Fruit fly (Drosophila melanogaster) whole organism, wandering third instar larva: Measurements from ENCODE around the gene CG6283.

Experiments
- CrebA ChIP-seq: fragments of 200-800 bp; sonication (Bioruptor generic); optimal IDR thresholded peaks from 2 replicates; lab custom pipeline; 2016; ENCODE audit warnings: missing biosample characterization, mild to moderate bottlenecking, missing genetic modification characterization, borderline replicate concordance
- Dfd ChIP-seq: fragments of >200 bp; optimal IDR thresholded peaks from 2 replicates; lab custom pipeline; 2017; ENCODE audit warnings: missing biosample characterization, missing genetic modification characterization
- Dif ChIP-seq: fragments of 200-275, 200-300 bp; sonication (Bioruptor generic); optimal IDR thresholded peaks from 2 replicates; lab custom pipeline; 2018; ENCODE audit warnings: missing biosample characterization, missing genetic modification characterization; ENCODE audit not compliant: partially characterized antibody
- HLH106 ChIP-seq: fragments of 200-800 bp; optimal IDR thresholded peaks from 3 replicates; lab custom pipeline; 2019; ENCODE audit warnings: missing biosample characterization, mild to moderate bottlenecking, missing genetic modification characterization, moderate library complexity
- Hnf4 ChIP-seq: fragments of 200-800 bp; sonication (Bioruptor generic); optimal IDR thresholded peaks from 2 replicates; lab custom pipeline; 2016; ENCODE audit warnings: missing biosample characterization, mild to moderate bottlenecking, missing genetic modification characterization
- Hr78 ChIP-seq: fragments of >200 bp; optimal IDR thresholded peaks from 2 replicates; lab custom pipeline; 2017; ENCODE audit warnings: missing biosample characterization, missing genetic modification characterization
- Hr83 ChIP-seq: fragments of 200-300 bp; sonication (Bioruptor generic); optimal IDR thresholded peaks from 2 replicates; lab custom pipeline; 2016; ENCODE audit warnings: missing biosample characterization, mild to moderate bottlenecking, missing genetic modification characterization, moderate library complexity; ENCODE audit not compliant: poor library complexity, severe bottlenecking
- Jra ChIP-seq: sonication (Bioruptor generic); optimal IDR thresholded peaks from 2 replicates; lab custom pipeline; 2016; ENCODE audit warnings: missing biosample characterization, missing genetic modification characterization
- Mio ChIP-seq: sonication (Bioruptor generic); optimal IDR thresholded peaks from 2 replicates; lab custom pipeline; 2016; ENCODE audit warnings: missing biosample characterization, missing genetic modification characterization
- Myc ChIP-seq: fragments of >200 bp; optimal IDR thresholded peaks from 2 replicates; lab custom pipeline; 2017
- OdsH ChIP-seq: fragments of 200-800 bp; sonication (Bioruptor generic); optimal IDR thresholded peaks from 2 replicates; lab custom pipeline; 2016; ENCODE audit warnings: missing biosample characterization, mild to moderate bottlenecking, missing genetic modification characterization
- Rel ChIP-seq, 2 experiments: fragments of 200-800 bp; sonication (Bioruptor generic) in 1 of 2; optimal IDR thresholded peaks; 2 replicates in 1 of 2; 3 replicates in 1 of 2; lab custom pipeline; 2016 to 2019; ENCODE audit warnings: mild to moderate bottlenecking in 2 of 2, missing biosample characterization in 2 of 2, missing genetic modification characterization in 2 of 2, moderate library complexity in 1 of 2
- Sp1 ChIP-seq: fragments of 200-800 bp; sonication (Bioruptor generic); optimal IDR thresholded peaks from 3 replicates; lab custom pipeline; 2019; ENCODE audit warnings: missing biosample characterization, mild to moderate bottlenecking, missing genetic modification characterization, moderate library complexity
- Vsx2 ChIP-seq: fragments of 200-300, 225-300 bp; sonication (Bioruptor generic); optimal IDR thresholded peaks from 2 replicates; lab custom pipeline; 2018; ENCODE audit warnings: missing biosample characterization, missing genetic modification characterization; ENCODE audit not compliant: partially characterized antibody
- br ChIP-seq: fragments of 200-800 bp; sonication (Bioruptor generic); optimal IDR thresholded peaks from 2 replicates; lab custom pipeline; 2016; ENCODE audit warnings: missing biosample characterization, missing genetic modification characterization
- brk ChIP-seq: fragments of 200-800 bp; sonication (Bioruptor generic); optimal IDR thresholded peaks from 2 replicates; lab custom pipeline; 2016; ENCODE audit warnings: missing biosample characterization, mild to moderate bottlenecking, missing genetic modification characterization
- dl ChIP-seq, 2 experiments: fragments of 175-275, 200-275 bp in 1 of 2; fragments of 200-275 bp in 1 of 2; sonication (Bioruptor generic); optimal IDR thresholded peaks; lab custom pipeline; 2018; ENCODE audit warnings: mild to moderate bottlenecking in 2 of 2, missing biosample characterization in 2 of 2, missing genetic modification characterization in 2 of 2, moderate library complexity in 2 of 2; ENCODE audit not compliant: partially characterized antibody in 2 of 2, insufficient read depth in 1 of 2
- dsf ChIP-seq: sonication (Bioruptor generic); optimal IDR thresholded peaks from 2 replicates; lab custom pipeline; 2016; ENCODE audit warnings: missing biosample characterization, missing genetic modification characterization, borderline replicate concordance
- ey ChIP-seq: fragments of 200-800 bp; sonication (Bioruptor generic); optimal IDR thresholded peaks from 2 replicates; lab custom pipeline; 2016; ENCODE audit warnings: missing biosample characterization, missing genetic modification characterization
- foxo ChIP-seq, 2 experiments: fragments of 200-800 bp; sonication (Bioruptor generic); optimal IDR thresholded peaks; 2 replicates in 1 of 2; 3 replicates in 1 of 2; lab custom pipeline; 2016 to 2017; ENCODE audit warnings: missing biosample characterization in 2 of 2, missing genetic modification characterization in 2 of 2
- fru ChIP-seq: fragments of 200-800 bp; sonication (Bioruptor generic); optimal IDR thresholded peaks from 3 replicates; lab custom pipeline; 2016; ENCODE audit warnings: missing biosample characterization, mild to moderate bottlenecking, missing genetic modification characterization
- h ChIP-seq: fragments of 200-800 bp; sonication (Bioruptor generic); optimal IDR thresholded peaks from 3 replicates; lab custom pipeline; 2016; ENCODE audit warnings: missing biosample characterization, mild to moderate bottlenecking, missing genetic modification characterization
- pan ChIP-seq: fragments of >200 bp; optimal IDR thresholded peaks from 2 replicates; lab custom pipeline; 2017
- psq ChIP-seq: fragments of 200-800 bp; sonication (Bioruptor generic); optimal IDR thresholded peaks from 3 replicates; lab custom pipeline; 2017; ENCODE audit warnings: missing biosample characterization, mild to moderate bottlenecking, missing genetic modification characterization, moderate library complexity
- rgr ChIP-seq: fragments of 200-800 bp; sonication (Bioruptor generic); optimal IDR thresholded peaks from 3 replicates; lab custom pipeline; 2016; ENCODE audit warnings: missing biosample characterization, mild to moderate bottlenecking, missing genetic modification characterization
- sage ChIP-seq: fragments of 200-800 bp; sonication (Bioruptor generic); optimal IDR thresholded peaks from 2 replicates; lab custom pipeline; 2016; ENCODE audit warnings: missing biosample characterization, mild to moderate bottlenecking, missing genetic modification characterization
- tai ChIP-seq: sonication (Bioruptor generic); optimal IDR thresholded peaks from 2 replicates; lab custom pipeline; 2016; ENCODE audit warnings: missing biosample characterization, missing genetic modification characterization
- usp ChIP-seq: fragments of >200 bp; optimal IDR thresholded peaks from 2 replicates; lab custom pipeline; 2017; ENCODE audit warnings: missing biosample characterization, missing genetic modification characterization
- woc ChIP-seq: sonication (Bioruptor generic); optimal IDR thresholded peaks from 2 replicates; lab custom pipeline; 2016; ENCODE audit warnings: missing biosample characterization, mild to moderate bottlenecking, missing genetic modification characterization

The CG6283 gene

dm6 chr3R:27065136-27065535, 44.0 kb upstream of the CG6283 start, which contains the start of gene CG43935:
TSS of gene CG43935 (plus strand) at chr3R:27065436.
- TF ChIP-seq tai (GFP tag; lab: Kevin White, UChicago) (no peak), h (GFP tag; lab: Kevin White, UChicago) (no peak), Jra (GFP tag; lab: Kevin White, UChicago) (no peak), CrebA (no peak), Myc (no peak), foxo (GFP tag; optimal IDR thresholded peaks at IDR 0.05; lab: Kevin White, UChicago) (no peak), br (GFP tag; lab: Kevin White, UChicago) (no peak), Rel (GFP tag; optimal IDR thresholded peaks at IDR 0.05; lab: Kevin White, UChicago) (no peak), Rel (tag; optimal IDR thresholded peaks at IDR 0.05; lab: Kevin White, UChicago) (no peak), Hr83 (GFP tag; lab: Kevin White, UChicago) (no peak), sage (GFP tag; lab: Kevin White, UChicago) (no peak), pan (lab: Kevin White, UChicago) (no peak), dsf (GFP tag; lab: Kevin White, UChicago) (no peak), usp (GFP tag; lab: Kevin White, UChicago) (no peak)
- TF ChIP-seq, all 38 proteins: peak for 0

DNA sequence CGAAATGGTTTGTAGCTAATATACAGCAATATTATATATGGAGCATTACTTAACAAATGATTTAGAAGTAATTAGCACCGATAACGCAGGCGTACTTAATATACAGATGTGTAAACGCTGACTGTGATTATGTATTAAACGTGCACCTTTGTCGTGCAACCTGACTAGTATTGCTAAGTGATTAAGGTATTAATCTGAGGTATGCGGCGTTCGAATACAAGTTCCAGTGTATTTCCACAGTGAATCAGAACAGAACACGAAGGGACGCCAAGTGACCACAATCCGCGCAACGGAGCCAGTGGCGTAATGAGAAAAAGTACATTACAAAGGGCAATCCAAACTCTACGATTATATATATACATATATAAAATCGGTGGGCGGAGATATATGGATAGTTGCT, 42.9 kb upstream of the CG6283 start, which contains the start of gene Nep5:
Nep5 (minus strand) TSS at position 101 of the 400 bp plus-strand sequence.
- TF ChIP-seq dsf (GFP tag; lab: Kevin White, UChicago) (no peak), Vsx2 (no peak), woc (no peak), Dif (no peak), Hr78 (GFP tag; lab: Kevin White, UChicago) (no peak), psq (no peak), Mio (GFP tag; lab: Kevin White, UChicago) (no peak)

DNA sequence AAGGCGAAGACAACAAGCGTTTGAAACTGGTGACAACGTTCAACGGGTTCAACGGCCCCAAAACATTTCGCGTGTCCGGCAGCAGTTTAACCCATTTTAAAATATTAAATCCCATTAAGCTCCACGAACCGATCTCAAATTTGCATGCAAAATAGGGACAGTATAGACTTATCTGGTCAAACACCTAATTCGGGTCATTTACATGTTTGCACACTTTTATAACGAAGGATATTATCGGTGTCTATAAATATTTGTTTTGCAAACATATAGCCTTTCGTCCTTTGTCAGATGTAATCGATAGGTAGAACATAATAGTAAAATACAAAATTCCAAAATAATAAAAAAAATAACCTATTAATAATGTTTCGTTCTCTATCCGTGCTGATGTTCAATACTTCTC, 40.7 kb upstream of the CG6283 start, which contains the start of gene CG34292:
CG34292 (plus strand) TSS at position 301 of the 400 bp plus-strand sequence.
- TF ChIP-seq rgr (GFP tag; lab: Kevin White, UChicago), result no peak
- TF ChIP-seq Myc, result no peak
- TF ChIP-seq psq, result no peak
- TF ChIP-seq brk, result no peak
- TF ChIP-seq h (GFP tag; lab: Kevin White, UChicago), result no peak
- TF ChIP-seq Sp1 (GFP tag; lab: Kevin White, UChicago), result no peak
- no peak for TF ChIP-seq OdsH (GFP tag; lab: Kevin White, UChicago)
- TF ChIP-seq fru (GFP tag; lab: Kevin White, UChicago), result no peak
- no peak for TF ChIP-seq sage (GFP tag; lab: Kevin White, UChicago)
- TF ChIP-seq dl (GFP tag; optimal IDR thresholded peaks at IDR 0.05; lab: Kevin White, UChicago; ENCODE audit: insufficient read depth in 1 of 2, partially characterized antibody in 2 of 2), result no peak
- TF ChIP-seq Dif, result no peak
- no peak for TF ChIP-seq Vsx2
- no peak for TF ChIP-seq pan (lab: Kevin White, UChicago)
- no peak for TF ChIP-seq Hr78 (GFP tag; lab: Kevin White, UChicago)
- TF ChIP-seq usp (GFP tag; lab: Kevin White, UChicago), result no peak
- no peak for TF ChIP-seq tai (GFP tag; lab: Kevin White, UChicago)

- TF ChIP-seq Myc, result peak; percentile 14
- TF ChIP-seq Hnf4, result no peak
These were observed 35.0 kb upstream of the CG6283 start for dm6 chr3R:27056152-27056551.

DNA sequence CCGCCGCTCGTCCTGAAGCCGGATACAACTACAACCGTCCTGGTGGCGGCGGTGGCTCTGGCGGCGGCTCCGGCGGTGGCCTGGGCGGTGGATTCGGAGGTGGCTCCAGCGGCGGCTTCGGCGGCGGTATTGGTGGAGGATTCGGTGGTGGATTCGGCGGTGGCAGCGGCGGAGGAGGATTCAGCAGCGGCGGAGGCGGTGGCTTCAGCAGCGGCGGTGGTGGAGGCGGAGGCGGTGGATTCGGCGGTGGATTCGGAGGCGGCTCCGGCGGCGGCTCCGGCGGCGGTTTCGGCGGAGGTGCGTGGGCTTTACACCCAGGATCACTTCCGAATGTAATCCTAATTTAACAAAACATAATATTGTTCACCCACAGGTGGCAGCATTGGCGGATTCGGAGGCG, 28.4 kb upstream of the CG6283 start:
- TF ChIP-seq ey (GFP tag; lab: Kevin White, UChicago), result no peak
- TF ChIP-seq Jra (GFP tag; lab: Kevin White, UChicago), result no peak
- no peak for TF ChIP-seq Sp1 (GFP tag; lab: Kevin White, UChicago)
- no peak for TF ChIP-seq tai (GFP tag; lab: Kevin White, UChicago)
- no peak for TF ChIP-seq HLH106 (tag; lab: Kevin White, UChicago)
- peak; percentile 96 for TF ChIP-seq Dfd (GFP tag; lab: Kevin White, UChicago)
- TF ChIP-seq brk, result no peak
- TF ChIP-seq psq, result no peak
- no peak for TF ChIP-seq OdsH (GFP tag; lab: Kevin White, UChicago)
